Fruit fly (Drosophila melanogaster): ENCODE measurements around the gene CG17075.

The CG17075 gene

DNA sequence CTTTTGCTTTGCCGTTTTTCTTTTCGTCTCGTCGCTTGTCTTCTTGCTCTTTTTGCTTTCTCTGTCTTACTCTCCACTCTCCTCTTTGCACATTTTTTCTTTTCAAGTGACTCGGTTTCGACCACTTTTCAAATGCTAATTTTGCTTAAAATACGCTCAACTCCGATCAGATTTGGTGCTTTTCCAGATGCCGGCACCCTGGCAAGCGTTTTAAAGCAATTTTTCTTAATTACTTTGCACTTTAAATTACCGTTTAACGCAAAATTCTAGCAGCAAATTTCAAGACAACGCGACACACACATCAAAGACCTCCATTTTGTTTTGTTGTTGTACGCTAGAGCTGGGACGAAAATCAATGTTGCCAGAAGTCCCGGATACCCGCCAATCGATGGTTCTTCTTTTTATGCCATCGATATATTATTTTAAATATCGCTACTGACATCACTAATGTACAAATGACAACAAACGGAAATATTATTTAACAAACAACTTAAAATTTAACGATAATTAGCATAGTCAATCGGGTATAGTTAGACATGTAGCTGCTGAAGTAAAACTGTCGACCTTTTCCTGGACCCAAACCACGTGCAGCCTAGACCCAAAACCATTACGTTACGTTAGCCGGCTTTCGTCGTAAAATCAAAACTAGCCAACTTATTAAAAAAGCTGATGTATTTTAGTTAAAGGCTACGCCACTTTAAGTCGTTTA, 16.6 kb downstream of the CG17075 start, which contains the start of gene kis (continued):
- TF ChIP-seq CG8944 (GFP tag; optimal IDR thresholded peaks at IDR 0.05) = peak; percentile 6
- TF ChIP-seq CG4360 (GFP tag; IDR thresholded peaks at IDR 0.05) = peak; percentile 95
- peak; percentile 50 for TF ChIP-seq tx (GFP tag; optimal IDR thresholded peaks at IDR 0.05)
- no peak for TF ChIP-seq CkIIα-i1 (GFP tag; IDR thresholded peaks at IDR 0.05)
- TF ChIP-seq CG1602 (GFP tag; optimal IDR thresholded peaks at IDR 0.05) = no peak
- peak; percentile 12 for TF ChIP-seq CG31365 (tag; optimal IDR thresholded peaks at IDR 0.05)
- peak; percentile 50 for TF ChIP-seq MBD-R2 (GFP tag; IDR thresholded peaks at IDR 0.05)
- peak; percentile 17 for TF ChIP-seq exex (tag; optimal IDR thresholded peaks at IDR 0.05)
- TF ChIP-seq CG1603 (tag; optimal IDR thresholded peaks at IDR 0.05) = peak; percentile 76
- TF ChIP-seq br (optimal IDR thresholded peaks at IDR 0.05) = no peak
- no peak for TF ChIP-seq cato (GFP tag; optimal IDR thresholded peaks at IDR 0.05; ENCODE audit: borderline replicate concordance)
- TF ChIP-seq CG11560 (tag; IDR thresholded peaks at IDR 0.05) = no peak; the same call in 2 of the 3 replicates
- no peak for TF ChIP-seq HLHmδ (GFP tag; optimal IDR thresholded peaks at IDR 0.05)
- TF ChIP-seq CG15073 (GFP tag; optimal IDR thresholded peaks at IDR 0.05) = no peak
- TF ChIP-seq ranshi (GFP tag; IDR thresholded peaks at IDR 0.05) = no peak
- TF ChIP-seq PHDP (tag; optimal IDR thresholded peaks at IDR 0.05) = peak; percentile 56
- TF ChIP-seq Ptx1 (GFP tag; IDR thresholded peaks at IDR 0.05) = 0 out of 2 replicates have a peak, but pooled peaks have one; percentile 34
- TF ChIP-seq CG17568 (GFP tag; optimal IDR thresholded peaks at IDR 0.05) = peak; percentile 13
- peak; percentile 8 for TF ChIP-seq Oli (tag; optimal IDR thresholded peaks at IDR 0.05)
- TF ChIP-seq Neu2 (GFP tag; optimal IDR thresholded peaks at IDR 0.05; ENCODE audit: borderline replicate concordance) = no peak
- no peak for TF ChIP-seq CG14441 (GFP tag; IDR thresholded peaks at IDR 0.05)
- TF ChIP-seq Trl (optimal IDR thresholded peaks at IDR 0.05) = peak; percentile 0 to 74
- peak; percentile 38 for TF ChIP-seq Trl (GFP tag; optimal IDR thresholded peaks at IDR 0.05)
- TF ChIP-seq CG10366 (GFP tag; IDR thresholded peaks at IDR 0.05) = peak; percentile 20; the same call in 1 of the 2 replicates
- TF ChIP-seq CG12299 (tag; optimal IDR thresholded peaks at IDR 0.05) = peak; percentile 40
- peak; percentile 54 for TF ChIP-seq CTCF (GFP tag; optimal IDR thresholded peaks at IDR 0.05)
- 0 out of 2 replicates have a peak, but pooled peaks have one; percentile 31 for TF ChIP-seq onecut (GFP tag; IDR thresholded peaks at IDR 0.05)
- peak; percentile 31 for TF ChIP-seq Dip3 (GFP tag; optimal IDR thresholded peaks at IDR 0.05)
- TF ChIP-seq CG15269 (tag; optimal IDR thresholded peaks at IDR 0.05) = peak; percentile 25
- TF ChIP-seq dati (GFP tag; IDR thresholded peaks at IDR 0.05) = 0 out of 2 replicates have a peak, but pooled peaks have one; percentile 6
- no peak for TF ChIP-seq CG10462 (GFP tag; optimal IDR thresholded peaks at IDR 0.05)
- TF ChIP-seq p53 (GFP tag; optimal IDR thresholded peaks at IDR 0.05) = no peak
- TF ChIP-seq luna (GFP tag; optimal IDR thresholded peaks at IDR 0.05) = no peak
- peak; percentile 69 for TF ChIP-seq scrt (GFP tag; optimal IDR thresholded peaks at IDR 0.05)
- no peak for TF ChIP-seq pum (GFP tag; optimal IDR thresholded peaks at IDR 0.05)
- TF ChIP-seq pnt (GFP tag; optimal IDR thresholded peaks at IDR 0.05) = no peak
- no peak for TF ChIP-seq Hand (GFP tag; optimal IDR thresholded peaks at IDR 0.05)
- TF ChIP-seq CG10267 (tag; optimal IDR thresholded peaks at IDR 0.05) = peak; percentile 72
- TF ChIP-seq Blimp-1 (GFP tag; optimal IDR thresholded peaks at IDR 0.05) = peak; percentile 11
- TF ChIP-seq CG11093 (GFP tag; IDR thresholded peaks at IDR 0.05) = no peak
- TF ChIP-seq shn (GFP tag; optimal IDR thresholded peaks at IDR 0.05) = peak; percentile 31
- peak; percentile 97 for TF ChIP-seq unc-4 (GFP tag; IDR thresholded peaks at IDR 0.05; ENCODE audit: partially characterized antibody)
- TF ChIP-seq da (GFP tag; optimal IDR thresholded peaks at IDR 0.05) = no peak
- TF ChIP-seq CG2889 (GFP tag; IDR thresholded peaks at IDR 0.05) = no peak
- TF ChIP-seq CG34376 (GFP tag; optimal IDR thresholded peaks at IDR 0.05) = peak; percentile 47
- no peak for TF ChIP-seq yki (optimal IDR thresholded peaks at IDR 0.05)
- TF ChIP-seq Hr3 (GFP tag; optimal IDR thresholded peaks at IDR 0.05) = peak; percentile 15
- TF ChIP-seq usp (GFP tag; optimal IDR thresholded peaks at IDR 0.05) = no peak
- TF ChIP-seq so (GFP tag; IDR thresholded peaks at IDR 0.05) = peak; percentile 41; the same call in 1 of the 3 replicates
- TF ChIP-seq CG32767 (GFP tag; IDR thresholded peaks at IDR 0.05) = peak; percentile 51; the same call in 1 of the 2 replicates
- TF ChIP-seq hkb (optimal IDR thresholded peaks at IDR 0.05) = peak; percentile 43
- 0 out of 2 replicates have a peak, but pooled peaks have one; percentile 33 for TF ChIP-seq hkb (GFP tag; IDR thresholded peaks at IDR 0.05)
